Worm (Caenorhabditis elegans) whole organism, early embryonic: Measurements from ENCODE around the gene ral-1.

Experiments used
- aly-1 ChIP-seq: sonication (generic microtip); optimal IDR thresholded peaks from 2 replicates; lab custom pipeline; 2016; ENCODE audit warnings: missing genetic modification characterization, missing compliant biosample characterization
- ama-1 ChIP-seq: fragments of 150-350 bp; optimal IDR thresholded peaks from 2 replicates; lab custom pipeline; 2014
- ceh-36 ChIP-seq: sonication (generic microtip); optimal IDR thresholded peaks from 2 replicates; lab custom pipeline; 2016; ENCODE audit warnings: missing genetic modification characterization, inconsistent platforms, missing compliant biosample characterization
- flt-1 ChIP-seq: fragments of 200-800 bp; sonication (Bioruptor generic); IDR thresholded peaks from 2 replicates; pipeline ENCODE4 v1.3.6; 2022; ENCODE audit warnings: missing genetic modification characterization, missing compliant biosample characterization
- tbx-11 ChIP-seq: fragments of 200-800 bp; sonication (Bioruptor generic); IDR thresholded peaks from 2 replicates; pipeline ENCODE4 v1.3.6; 2022; ENCODE audit warnings: missing genetic modification characterization, missing compliant biosample characterization

- TF ChIP-seq ama-1 = no peak
- no peak for TF ChIP-seq ceh-36 (tag; lab: Kevin White, UChicago)
- no peak for TF ChIP-seq flt-1
- no peak for TF ChIP-seq aly-1 (tag; lab: Kevin White, UChicago)
- TF ChIP-seq tbx-11 (GFP tag; lab: Robert Waterston, UW) = no peak
Observed at ce11 chrIII:3329467-3329866, 18.4 kb downstream of the ral-1 start.
